Fruit fly (Drosophila melanogaster): ENCODE measurements around the gene CG13001.

CG13001 gene

dm6 chrX:16893034-16893433, 49.6 kb downstream of the CG13001 start:
- no peak for TF ChIP-seq CG9948 (tag; optimal IDR thresholded peaks at IDR 0.05)

All from whole organism, pupa.